Fruit fly (Drosophila melanogaster) whole organism, wandering third instar larva: ENCODE measurements around the gene Pebp1.

Source experiments
- Abd-B ChIP-seq: fragments of >200 bp; optimal IDR thresholded peaks from 2 replicates; lab custom pipeline; 2017; ENCODE audit warnings: missing biosample characterization, missing genetic modification characterization
- CG32264 ChIP-seq: fragments of 200-800 bp; sonication (Bioruptor generic); optimal IDR thresholded peaks from 2 replicates; lab custom pipeline; 2016; ENCODE audit warnings: missing biosample characterization, missing genetic modification characterization
- CG9705 ChIP-seq: fragments of 200-800 bp; sonication (Bioruptor generic); optimal IDR thresholded peaks from 2 replicates; lab custom pipeline; 2018; ENCODE audit warnings: missing biosample characterization, mild to moderate bottlenecking, missing genetic modification characterization
- CrebA ChIP-seq: fragments of 200-800 bp; sonication (Bioruptor generic); optimal IDR thresholded peaks from 2 replicates; lab custom pipeline; 2016; ENCODE audit warnings: missing biosample characterization, mild to moderate bottlenecking, missing genetic modification characterization, borderline replicate concordance
- Dfd ChIP-seq: fragments of >200 bp; optimal IDR thresholded peaks from 2 replicates; lab custom pipeline; 2017; ENCODE audit warnings: missing biosample characterization, missing genetic modification characterization
- Dif ChIP-seq: fragments of 200-275, 200-300 bp; sonication (Bioruptor generic); optimal IDR thresholded peaks from 2 replicates; lab custom pipeline; 2018; ENCODE audit warnings: missing biosample characterization, missing genetic modification characterization; ENCODE audit not compliant: partially characterized antibody
- GATAd ChIP-seq: sonication (Bioruptor generic); optimal IDR thresholded peaks from 2 replicates; lab custom pipeline; 2016; ENCODE audit warnings: missing biosample characterization, missing genetic modification characterization
- HLH106 ChIP-seq: fragments of 200-800 bp; optimal IDR thresholded peaks from 3 replicates; lab custom pipeline; 2019; ENCODE audit warnings: missing biosample characterization, mild to moderate bottlenecking, missing genetic modification characterization, moderate library complexity
- Hnf4 ChIP-seq: fragments of 200-800 bp; sonication (Bioruptor generic); optimal IDR thresholded peaks from 2 replicates; lab custom pipeline; 2016; ENCODE audit warnings: missing biosample characterization, mild to moderate bottlenecking, missing genetic modification characterization
- Hr78 ChIP-seq: fragments of >200 bp; optimal IDR thresholded peaks from 2 replicates; lab custom pipeline; 2017; ENCODE audit warnings: missing biosample characterization, missing genetic modification characterization
- Hr83 ChIP-seq: fragments of 200-300 bp; sonication (Bioruptor generic); optimal IDR thresholded peaks from 2 replicates; lab custom pipeline; 2016; ENCODE audit warnings: missing biosample characterization, mild to moderate bottlenecking, missing genetic modification characterization, moderate library complexity; ENCODE audit not compliant: poor library complexity, severe bottlenecking
- Jra ChIP-seq: sonication (Bioruptor generic); optimal IDR thresholded peaks from 2 replicates; lab custom pipeline; 2016; ENCODE audit warnings: missing biosample characterization, missing genetic modification characterization
- Mio ChIP-seq: sonication (Bioruptor generic); optimal IDR thresholded peaks from 2 replicates; lab custom pipeline; 2016; ENCODE audit warnings: missing biosample characterization, missing genetic modification characterization
- Myc ChIP-seq: fragments of >200 bp; optimal IDR thresholded peaks from 2 replicates; lab custom pipeline; 2017
- N ChIP-seq: fragments of >200 bp; optimal IDR thresholded peaks from 2 replicates; lab custom pipeline; 2018; ENCODE audit warnings: missing biosample characterization, missing external identifiers, missing genetic modification characterization
- OdsH ChIP-seq: fragments of 200-800 bp; sonication (Bioruptor generic); optimal IDR thresholded peaks from 2 replicates; lab custom pipeline; 2016; ENCODE audit warnings: missing biosample characterization, mild to moderate bottlenecking, missing genetic modification characterization
- Rel ChIP-seq, 2 experiments: fragments of 200-800 bp; sonication (Bioruptor generic) in 1 of 2; optimal IDR thresholded peaks; 2 replicates in 1 of 2; 3 replicates in 1 of 2; lab custom pipeline; 2016 to 2019; ENCODE audit warnings: mild to moderate bottlenecking in 2 of 2, missing biosample characterization in 2 of 2, missing genetic modification characterization in 2 of 2, moderate library complexity in 1 of 2
- Sp1 ChIP-seq: fragments of 200-800 bp; sonication (Bioruptor generic); optimal IDR thresholded peaks from 3 replicates; lab custom pipeline; 2019; ENCODE audit warnings: missing biosample characterization, mild to moderate bottlenecking, missing genetic modification characterization, moderate library complexity
- Vsx2 ChIP-seq: fragments of 200-300, 225-300 bp; sonication (Bioruptor generic); optimal IDR thresholded peaks from 2 replicates; lab custom pipeline; 2018; ENCODE audit warnings: missing biosample characterization, missing genetic modification characterization; ENCODE audit not compliant: partially characterized antibody
- br ChIP-seq: fragments of 200-800 bp; sonication (Bioruptor generic); optimal IDR thresholded peaks from 2 replicates; lab custom pipeline; 2016; ENCODE audit warnings: missing biosample characterization, missing genetic modification characterization
- brk ChIP-seq: fragments of 200-800 bp; sonication (Bioruptor generic); optimal IDR thresholded peaks from 2 replicates; lab custom pipeline; 2016; ENCODE audit warnings: missing biosample characterization, mild to moderate bottlenecking, missing genetic modification characterization
- dl ChIP-seq, 2 experiments: fragments of 175-275, 200-275 bp in 1 of 2; fragments of 200-275 bp in 1 of 2; sonication (Bioruptor generic); optimal IDR thresholded peaks; lab custom pipeline; 2018; ENCODE audit warnings: mild to moderate bottlenecking in 2 of 2, missing biosample characterization in 2 of 2, missing genetic modification characterization in 2 of 2, moderate library complexity in 2 of 2; ENCODE audit not compliant: partially characterized antibody in 2 of 2, insufficient read depth in 1 of 2
- dmrt93B ChIP-seq: fragments of 200-800 bp; sonication (Bioruptor generic); optimal IDR thresholded peaks from 2 replicates; lab custom pipeline; 2018; ENCODE audit warnings: missing biosample characterization, mild to moderate bottlenecking, missing genetic modification characterization
- ey ChIP-seq: fragments of 200-800 bp; sonication (Bioruptor generic); optimal IDR thresholded peaks from 2 replicates; lab custom pipeline; 2016; ENCODE audit warnings: missing biosample characterization, missing genetic modification characterization
- foxo ChIP-seq, 2 experiments: fragments of 200-800 bp; sonication (Bioruptor generic); optimal IDR thresholded peaks; 2 replicates in 1 of 2; 3 replicates in 1 of 2; lab custom pipeline; 2016 to 2017; ENCODE audit warnings: missing biosample characterization in 2 of 2, missing genetic modification characterization in 2 of 2
- fru ChIP-seq: fragments of 200-800 bp; sonication (Bioruptor generic); optimal IDR thresholded peaks from 3 replicates; lab custom pipeline; 2016; ENCODE audit warnings: missing biosample characterization, mild to moderate bottlenecking, missing genetic modification characterization
- h ChIP-seq: fragments of 200-800 bp; sonication (Bioruptor generic); optimal IDR thresholded peaks from 3 replicates; lab custom pipeline; 2016; ENCODE audit warnings: missing biosample characterization, mild to moderate bottlenecking, missing genetic modification characterization
- jim ChIP-seq: fragments of 175-275, 200-325 bp; sonication (Bioruptor generic); optimal IDR thresholded peaks from 2 replicates; lab custom pipeline; 2016; ENCODE audit warnings: missing biosample characterization, mild to moderate bottlenecking, missing genetic modification characterization
- rgr ChIP-seq: fragments of 200-800 bp; sonication (Bioruptor generic); optimal IDR thresholded peaks from 3 replicates; lab custom pipeline; 2016; ENCODE audit warnings: missing biosample characterization, mild to moderate bottlenecking, missing genetic modification characterization
- sage ChIP-seq: fragments of 200-800 bp; sonication (Bioruptor generic); optimal IDR thresholded peaks from 2 replicates; lab custom pipeline; 2016; ENCODE audit warnings: missing biosample characterization, mild to moderate bottlenecking, missing genetic modification characterization
- sv ChIP-seq: fragments of 200-800 bp; sonication (Bioruptor generic); optimal IDR thresholded peaks from 3 replicates; lab custom pipeline; 2016; ENCODE audit warnings: missing biosample characterization, missing genetic modification characterization
- tai ChIP-seq: sonication (Bioruptor generic); optimal IDR thresholded peaks from 2 replicates; lab custom pipeline; 2016; ENCODE audit warnings: missing biosample characterization, missing genetic modification characterization
- usp ChIP-seq: fragments of >200 bp; optimal IDR thresholded peaks from 2 replicates; lab custom pipeline; 2017; ENCODE audit warnings: missing biosample characterization, missing genetic modification characterization
- woc ChIP-seq: sonication (Bioruptor generic); optimal IDR thresholded peaks from 2 replicates; lab custom pipeline; 2016; ENCODE audit warnings: missing biosample characterization, mild to moderate bottlenecking, missing genetic modification characterization

Pebp1 gene

dm6 chr3R:22468829-22469487 lies 3.1 kb downstream of the Pebp1 start:
- TF ChIP-seq Myc (no peak), h (GFP tag; lab: Kevin White, UChicago) (peak; percentile 74), CG32264 (GFP tag; lab: Kevin White, UChicago) (peak; percentile 6), rgr (GFP tag; lab: Kevin White, UChicago) (peak; percentile 59), br (GFP tag; lab: Kevin White, UChicago) (peak; percentile 74), Hr83 (GFP tag; lab: Kevin White, UChicago) (no peak), brk (GFP tag; lab: Kevin White, UChicago) (no peak), Dfd (GFP tag; lab: Kevin White, UChicago) (no peak), ey (GFP tag; lab: Kevin White, UChicago) (peak; percentile 78), GATAd (no peak), fru (GFP tag; lab: Kevin White, UChicago) (peak; percentile 79), OdsH (GFP tag; lab: Kevin White, UChicago) (peak; percentile 43), HLH106 (tag; lab: Kevin White, UChicago) (peak; percentile 67), sv (GFP tag; lab: Kevin White, UChicago) (peak; percentile 69), woc (GFP tag; lab: Kevin White, UChicago) (peak; percentile 21), foxo (GFP tag; optimal IDR thresholded peaks at IDR 0.05; lab: Kevin White, UChicago) (peak in 1 of 2 experiments; percentile 74), Sp1 (GFP tag; lab: Kevin White, UChicago) (peak; percentile 57)

dm6 chr3R:22470064-22470463 lies 4.2 kb downstream of the Pebp1 start:
- TF ChIP-seq woc (GFP tag; lab: Kevin White, UChicago) (no peak), brk (GFP tag; lab: Kevin White, UChicago) (no peak), Hr78 (GFP tag; lab: Kevin White, UChicago) (no peak), h (GFP tag; lab: Kevin White, UChicago) (no peak), sage (GFP tag; lab: Kevin White, UChicago) (no peak)

dm6 chr3R:22483537-22483936 lies 17.7 kb downstream of the Pebp1 start:
- TF ChIP-seq fru (GFP tag; lab: Kevin White, UChicago) (no peak), N (GFP tag; lab: Kevin White, UChicago) (no peak), dmrt93B (GFP tag; lab: Kevin White, UChicago) (no peak), CG9705 (no peak), Jra (GFP tag; lab: Kevin White, UChicago) (no peak), Vsx2 (GFP tag; lab: Kevin White, UChicago) (no peak), Hr83 (GFP tag; lab: Kevin White, UChicago) (no peak), CG32264 (GFP tag; lab: Kevin White, UChicago) (no peak), Abd-B (GFP tag; lab: Kevin White, UChicago) (no peak), tai (GFP tag; lab: Kevin White, UChicago) (no peak), dl (GFP tag; optimal IDR thresholded peaks at IDR 0.05; lab: Kevin White, UChicago; ENCODE audit: insufficient read depth in 1 of 2, partially characterized antibody in 2 of 2) (no peak), Rel (GFP tag; optimal IDR thresholded peaks at IDR 0.05; lab: Kevin White, UChicago) (no peak), Rel (tag; optimal IDR thresholded peaks at IDR 0.05; lab: Kevin White, UChicago) (no peak), Mio (GFP tag; lab: Kevin White, UChicago) (no peak), br (GFP tag; lab: Kevin White, UChicago) (no peak), Dif (GFP tag; lab: Kevin White, UChicago) (no peak), Hnf4 (GFP tag; lab: Kevin White, UChicago) (no peak), OdsH (GFP tag; lab: Kevin White, UChicago) (no peak)

- TF ChIP-seq OdsH (GFP tag; lab: Kevin White, UChicago), result no peak
- no peak for TF ChIP-seq usp (GFP tag; lab: Kevin White, UChicago)
- peak; percentile 7 for TF ChIP-seq Dif (GFP tag; lab: Kevin White, UChicago)
- no peak for TF ChIP-seq Mio (GFP tag; lab: Kevin White, UChicago)
- TF ChIP-seq CrebA, result no peak
- no peak for TF ChIP-seq Abd-B (GFP tag; lab: Kevin White, UChicago)
- no peak for TF ChIP-seq br (GFP tag; lab: Kevin White, UChicago)
- no peak for TF ChIP-seq sage (GFP tag; lab: Kevin White, UChicago)
- TF ChIP-seq Jra (GFP tag; lab: Kevin White, UChicago), result peak; percentile 73
- TF ChIP-seq jim (GFP tag; lab: Kevin White, UChicago), result no peak
- TF ChIP-seq Rel (GFP tag; optimal IDR thresholded peaks at IDR 0.05; lab: Kevin White, UChicago), result no peak
- TF ChIP-seq Rel (tag; optimal IDR thresholded peaks at IDR 0.05; lab: Kevin White, UChicago), result peak; percentile 59
These were observed 21.2 kb downstream of the Pebp1 start, which contains the start of gene Pfdn5 for dm6 chr3R:22487037-22487492. Gene Pfdn5 (plus strand): TSS chr3R:22487039.
